Worm (Caenorhabditis elegans): ENCODE data around the gene F10E9.1.
A peak's percentile ranks its signal among the peaks of the same experiment; 100 is the strongest.

DNA sequence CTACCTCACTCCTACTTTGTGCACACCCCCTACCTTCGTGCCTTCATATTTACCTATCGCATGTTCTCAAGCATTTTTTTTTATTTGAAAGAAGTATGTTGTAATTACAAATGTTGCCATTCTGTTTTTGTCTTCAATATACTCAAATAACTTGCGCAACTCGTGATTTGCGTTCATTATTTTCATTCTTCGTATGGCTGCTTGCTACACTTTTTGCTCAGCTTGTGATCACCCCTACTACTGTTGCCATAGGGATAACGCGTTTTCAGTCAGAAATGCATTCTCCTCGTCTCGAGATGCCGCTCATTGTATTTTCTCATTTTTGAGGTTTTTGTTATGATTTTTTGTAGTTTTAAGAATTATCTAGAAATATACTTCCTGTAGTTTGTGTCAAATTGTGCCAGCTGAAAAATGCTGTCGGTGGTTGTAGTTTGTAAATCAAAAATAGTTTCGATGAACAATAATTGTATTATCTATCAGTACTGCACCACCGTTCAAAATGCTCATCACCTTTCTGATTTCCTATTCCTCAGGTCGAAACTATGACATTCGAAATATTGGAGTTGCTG is at the start of gene F10E9.1:
- TF ChIP-seq nhr-25 (tag; optimal IDR thresholded peaks at IDR 0.05) (no peak), ama-1 (optimal IDR thresholded peaks at IDR 0.05) (no peak), tbx-2 (tag; optimal IDR thresholded peaks at IDR 0.05) (no peak), nhr-76 (tag; optimal IDR thresholded peaks at IDR 0.05) (no peak), skn-1 (tag; optimal IDR thresholded peaks at IDR 0.05) (no peak), ztf-11 (tag; optimal IDR thresholded peaks at IDR 0.05) (no peak), nhr-11 (tag; optimal IDR thresholded peaks at IDR 0.05) (peak; percentile 62)
